1 fruit fly cellular context compared by ENCODE assay signal in genomic region chr3R:12960227-12960626, dm6.
TF ChIP-seq lines count a peak whose summit lies in the region.

No protein-coding gene starts in this region.

TF ChIP-seq in whole organism, embryonic, 481 proteins besides CTCF, POLR2A, EP300 and RAD21 (continued from another document):
- TF ChIP-seq CG15073 (GFP tag; optimal IDR thresholded peaks at IDR 0.05; lab: Kevin White, UChicago) (no peak), shn (GFP tag; optimal IDR thresholded peaks at IDR 0.05; lab: Kevin White, UChicago) (no peak), danr (GFP tag; IDR thresholded peaks at IDR 0.05; lab: Robert Waterston, UW) (no peak), CG12744 (GFP tag; optimal IDR thresholded peaks at IDR 0.05; lab: Kevin White, UChicago) (no peak), repo (GFP tag; optimal IDR thresholded peaks at IDR 0.05; lab: Kevin White, UChicago) (no peak), dimm (GFP tag; IDR thresholded peaks at IDR 0.05; lab: Robert Waterston, UW) (no peak), Tbp (GFP tag; optimal IDR thresholded peaks at IDR 0.05; lab: Kevin White, UChicago) (no peak), CG3281 (GFP tag; optimal IDR thresholded peaks at IDR 0.05; lab: Kevin White, UChicago) (peak; percentile 1), CG1792 (GFP tag; optimal IDR thresholded peaks at IDR 0.05; lab: Kevin White, UChicago) (no peak), otp (GFP tag; IDR thresholded peaks at IDR 0.05; lab: Robert Waterston, UW) (no peak), Taf1 (GFP tag; IDR thresholded peaks at IDR 0.05; lab: Robert Waterston, UW) (no peak), CG9215 (GFP tag; IDR thresholded peaks at IDR 0.05; lab: Robert Waterston, UW) (no peak), lab (GFP tag; optimal IDR thresholded peaks at IDR 0.05; lab: Kevin White, UChicago) (no peak), Usf (GFP tag; optimal IDR thresholded peaks at IDR 0.05; lab: Kevin White, UChicago) (no peak), GATAe (GFP tag; conservative IDR thresholded peaks at IDR 0.05; lab: Robert Waterston, UW) (peak; percentile 46; the same call in 1 of the 2 replicates), CG17385 (GFP tag; optimal IDR thresholded peaks at IDR 0.05; lab: Kevin White, UChicago) (no peak), Vsx1 (GFP tag; optimal IDR thresholded peaks at IDR 0.05; lab: Kevin White, UChicago) (no peak), Sox100B (GFP tag; optimal IDR thresholded peaks at IDR 0.05; lab: Kevin White, UChicago) (no peak), corto (GFP tag; optimal IDR thresholded peaks at IDR 0.05; lab: Kevin White, UChicago) (peak; percentile 18), sens (GFP tag; lab: Kevin White, UChicago) (peak; percentile 18), CG8089 (GFP tag; optimal IDR thresholded peaks at IDR 0.05; lab: Kevin White, UChicago) (no peak), gce (GFP tag; IDR thresholded peaks at IDR 0.05; lab: Robert Waterston, UW) (0 out of 3 replicates have a peak, but pooled peaks have one; percentile 17), CG6689 (GFP tag; IDR thresholded peaks at IDR 0.05; lab: Robert Waterston, UW) (no peak), CrebB (tag; optimal IDR thresholded peaks at IDR 0.05; lab: Kevin White, UChicago) (no peak), bcd (GFP tag; optimal IDR thresholded peaks at IDR 0.05; lab: Kevin White, UChicago) (no peak), mirr (GFP tag; optimal IDR thresholded peaks at IDR 0.05; lab: Kevin White, UChicago) (peak; percentile 35), CG17359 (tag; optimal IDR thresholded peaks at IDR 0.05; lab: Kevin White, UChicago) (no peak), H2.0 (GFP tag; IDR thresholded peaks at IDR 0.05; lab: Robert Waterston, UW) (no peak), dmrt11E (tag; optimal IDR thresholded peaks at IDR 0.05; lab: Kevin White, UChicago) (no peak), Antp (GFP tag; optimal IDR thresholded peaks at IDR 0.05; lab: Kevin White, UChicago) (no peak), Mad (GFP tag; optimal IDR thresholded peaks at IDR 0.05; lab: Kevin White, UChicago) (no peak), sug (tag; optimal IDR thresholded peaks at IDR 0.05; lab: Kevin White, UChicago) (no peak), usp (GFP tag; optimal IDR thresholded peaks at IDR 0.05; lab: Kevin White, UChicago) (no peak), CG12104 (GFP tag; optimal IDR thresholded peaks at IDR 0.05; lab: Kevin White, UChicago) (no peak), CG14441 (GFP tag; IDR thresholded peaks at IDR 0.05; lab: Robert Waterston, UW) (no peak), tna (GFP tag; IDR thresholded peaks at IDR 0.05; lab: Robert Waterston, UW; ENCODE audit: partially characterized antibody) (no peak), CG10274 (GFP tag; optimal IDR thresholded peaks at IDR 0.05; lab: Kevin White, UChicago) (no peak), CG6683 (GFP tag; optimal IDR thresholded peaks at IDR 0.05; lab: Kevin White, UChicago) (no peak), tll (GFP tag; optimal IDR thresholded peaks at IDR 0.05; lab: Kevin White, UChicago) (no peak), CG11504 (tag; optimal IDR thresholded peaks at IDR 0.05; lab: Kevin White, UChicago) (no peak), z (GFP tag; IDR thresholded peaks at IDR 0.05; lab: Robert Waterston, UW) (no peak), Nf-YA (GFP tag; IDR thresholded peaks at IDR 0.05; lab: Robert Waterston, UW) (no peak), BtbVII (GFP tag; optimal IDR thresholded peaks at IDR 0.05; lab: Kevin White, UChicago) (no peak), ken (GFP tag; IDR thresholded peaks at IDR 0.05; lab: Robert Waterston, UW) (no peak), CG8290 (GFP tag; optimal IDR thresholded peaks at IDR 0.05; lab: Kevin White, UChicago) (no peak), CG8290 (tag; optimal IDR thresholded peaks at IDR 0.05; lab: Kevin White, UChicago) (peak in 1 of 2 experiments; percentile 6), Bgb (GFP tag; IDR thresholded peaks at IDR 0.05; lab: Robert Waterston, UW; ENCODE audit: partially characterized antibody) (no peak), CG10959 (GFP tag; IDR thresholded peaks at IDR 0.05; lab: Robert Waterston, UW) (0 out of 2 replicates have a peak, but pooled peaks have one; percentile 5), chinmo (GFP tag; IDR thresholded peaks at IDR 0.05; lab: Robert Waterston, UW; ENCODE audit: partially characterized antibody) (peak; percentile 77; the same call in 1 of the 4 replicates), sob (GFP tag; IDR thresholded peaks at IDR 0.05; lab: Robert Waterston, UW) (no peak), CG6175 (GFP tag; IDR thresholded peaks at IDR 0.05; lab: Robert Waterston, UW) (peak; percentile 65; the same call in 2 of the 3 replicates), YL-1 (GFP tag; optimal IDR thresholded peaks at IDR 0.05; lab: Kevin White, UChicago) (no peak)
